Fruit fly (Drosophila melanogaster): Measurements from ENCODE around the gene Dop1R2.

The Dop1R2 gene

dm6 chr3R:29686698-29687097 lies 26.9 kb upstream of the Dop1R2 start:
- no peak for TF ChIP-seq Lpt (GFP tag; optimal IDR thresholded peaks at IDR 0.05)
- no peak for TF ChIP-seq pdm3 (GFP tag; optimal IDR thresholded peaks at IDR 0.05)
- TF ChIP-seq svp (GFP tag): peak; percentile 96
- no peak for TF ChIP-seq fkh (GFP tag; optimal IDR thresholded peaks at IDR 0.05)
- no peak for TF ChIP-seq Eip75B (GFP tag; optimal IDR thresholded peaks at IDR 0.05)
- TF ChIP-seq Hr39 (GFP tag; optimal IDR thresholded peaks at IDR 0.05): no peak
- no peak for TF ChIP-seq CG10669 (GFP tag; optimal IDR thresholded peaks at IDR 0.05)
- TF ChIP-seq salr (GFP tag; optimal IDR thresholded peaks at IDR 0.05): no peak
- TF ChIP-seq CG7368 (GFP tag; optimal IDR thresholded peaks at IDR 0.05): no peak
- no peak for TF ChIP-seq achi (GFP tag; optimal IDR thresholded peaks at IDR 0.05)
- peak; percentile 60 for TF ChIP-seq Eip78C (GFP tag)

- TF ChIP-seq Hr39 (GFP tag; optimal IDR thresholded peaks at IDR 0.05): no peak
- no peak for TF ChIP-seq spab (GFP tag; optimal IDR thresholded peaks at IDR 0.05)
- TF ChIP-seq vri (GFP tag; optimal IDR thresholded peaks at IDR 0.05): no peak
- TF ChIP-seq topi (GFP tag; optimal IDR thresholded peaks at IDR 0.05): no peak
- peak; percentile 90 for TF ChIP-seq svp (GFP tag)
- no peak for TF ChIP-seq Lpt (GFP tag; optimal IDR thresholded peaks at IDR 0.05)
- TF ChIP-seq cyc (GFP tag; optimal IDR thresholded peaks at IDR 0.05): no peak
- TF ChIP-seq CG32006 (GFP tag; optimal IDR thresholded peaks at IDR 0.05): no peak
- TF ChIP-seq acj6 (GFP tag; optimal IDR thresholded peaks at IDR 0.05): no peak
- no peak for TF ChIP-seq Eip93F (GFP tag; optimal IDR thresholded peaks at IDR 0.05)
- TF ChIP-seq OdsH (GFP tag; optimal IDR thresholded peaks at IDR 0.05): no peak
- no peak for TF ChIP-seq Hr38 (GFP tag; optimal IDR thresholded peaks at IDR 0.05)
- no peak for TF ChIP-seq CG6792 (GFP tag; optimal IDR thresholded peaks at IDR 0.05)
- TF ChIP-seq CG11294 (GFP tag; IDR thresholded peaks at IDR 0.05): no peak
- TF ChIP-seq Blimp-1 (GFP tag; optimal IDR thresholded peaks at IDR 0.05): peak; percentile 99
- peak; percentile 14; the same call in 1 of the 3 replicates for TF ChIP-seq eg (GFP tag; IDR thresholded peaks at IDR 0.05)
- no peak for TF ChIP-seq CG8632 (GFP tag; optimal IDR thresholded peaks at IDR 0.05)
- no peak for TF ChIP-seq lz (GFP tag; optimal IDR thresholded peaks at IDR 0.05)
- TF ChIP-seq achi (GFP tag; optimal IDR thresholded peaks at IDR 0.05): no peak
- TF ChIP-seq fd59A (GFP tag; optimal IDR thresholded peaks at IDR 0.05): no peak
- peak; percentile 5 for TF ChIP-seq fd85E (GFP tag; optimal IDR thresholded peaks at IDR 0.05)
- TF ChIP-seq Sox102F (GFP tag; optimal IDR thresholded peaks at IDR 0.05): peak; percentile 51
- no peak for TF ChIP-seq ss (GFP tag; optimal IDR thresholded peaks at IDR 0.05)
- peak; percentile 19 for TF ChIP-seq CG6808 (GFP tag; optimal IDR thresholded peaks at IDR 0.05)
- TF ChIP-seq Eip78C (GFP tag): peak; percentile 55
- peak; percentile 63; the same call in 2 of the 3 replicates for TF ChIP-seq CG8119 (GFP tag; IDR thresholded peaks at IDR 0.05)
- no peak for TF ChIP-seq CG11902 (GFP tag; optimal IDR thresholded peaks at IDR 0.05)
- peak; percentile 6 for TF ChIP-seq dsx (GFP tag; optimal IDR thresholded peaks at IDR 0.05; ENCODE audit: poor library complexity, severe bottlenecking)
- peak; percentile 23 for TF ChIP-seq CG16779 (tag; optimal IDR thresholded peaks at IDR 0.05)
- TF ChIP-seq pdm3 (GFP tag; optimal IDR thresholded peaks at IDR 0.05): no peak
- no peak for TF ChIP-seq salr (GFP tag; optimal IDR thresholded peaks at IDR 0.05)
- TF ChIP-seq CG6276 (GFP tag; optimal IDR thresholded peaks at IDR 0.05): peak; percentile 42
- no peak for TF ChIP-seq CG11762 (GFP tag; optimal IDR thresholded peaks at IDR 0.05; ENCODE audit: insufficient read depth)
- TF ChIP-seq CG3919 (GFP tag; optimal IDR thresholded peaks at IDR 0.05): peak; percentile 28
- TF ChIP-seq CG6163 (GFP tag; IDR thresholded peaks at IDR 0.05): peak; percentile 24; the same call in 1 of the 3 replicates
- no peak for TF ChIP-seq net (GFP tag; optimal IDR thresholded peaks at IDR 0.05)
- TF ChIP-seq CG6854 (GFP tag; optimal IDR thresholded peaks at IDR 0.05): peak; percentile 72
- TF ChIP-seq CG3032 (tag; optimal IDR thresholded peaks at IDR 0.05): no peak
- TF ChIP-seq CG15336 (GFP tag; IDR thresholded peaks at IDR 0.05): peak; percentile 73
- peak; percentile 45 for TF ChIP-seq CG1621 (tag; optimal IDR thresholded peaks at IDR 0.05)
- TF ChIP-seq Eip75B (GFP tag; optimal IDR thresholded peaks at IDR 0.05): no peak
- no peak for TF ChIP-seq CG9139 (GFP tag; optimal IDR thresholded peaks at IDR 0.05)
Observed at dm6 chr3R:29682152-29682600, 22.4 kb upstream of the Dop1R2 start, which contains the start of the genes CG7582 and Gycalpha99B. Gene CG7582, minus strand, starts transcription at chr3R:29682278. Gene Gycalpha99B, plus strand, starts transcription at chr3R:29682503.
